Fruit fly (Drosophila melanogaster) whole organism, embryonic: ENCODE data around the gene TpnC25D.

Experiments
- ATbp ChIP-seq: fragments of 200-800 bp; sonication (Bioruptor generic); optimal IDR thresholded peaks from 2 replicates; lab custom pipeline; 2017; ENCODE audit warnings: missing biosample characterization, mild to moderate bottlenecking, missing genetic modification characterization, missing genetic modification reagents
- Adf1 ChIP-seq: fragments of 200-800 bp; sonication (Bioruptor generic); IDR thresholded peaks from 2 replicates; pipeline ENCODE4 v1.3.6; 2022; ENCODE audit warnings: missing biosample characterization, missing genetic modification characterization
- Antp ChIP-seq: fragments of 200-800 bp; sonication (Bioruptor generic); optimal IDR thresholded peaks from 3 replicates; lab custom pipeline; 2016; ENCODE audit warnings: missing biosample characterization, missing genetic modification characterization
- Asciz ChIP-seq: fragments of 200-800 bp; sonication (Bioruptor generic); optimal IDR thresholded peaks from 2 replicates; lab custom pipeline; 2017; ENCODE audit warnings: missing biosample characterization, mild to moderate bottlenecking, missing genetic modification characterization, missing genetic modification reagents
- Awh ChIP-seq: fragments of 200-800 bp; sonication (Bioruptor generic); IDR thresholded peaks from 2 replicates; pipeline ENCODE4, ENCODE4 v1.3.6; 2022; ENCODE audit warnings: missing biosample characterization, missing genetic modification characterization
- CG12769 ChIP-seq: fragments of 200-800 bp; sonication (Bioruptor generic); optimal IDR thresholded peaks from 2 replicates; lab custom pipeline; 2019; ENCODE audit warnings: missing biosample characterization, mild to moderate bottlenecking, missing genetic modification characterization, moderate library complexity
- CG13894 ChIP-seq: fragments of 200-800 bp; sonication (Bioruptor generic); optimal IDR thresholded peaks from 3 replicates; lab custom pipeline; 2018; ENCODE audit warnings: missing biosample characterization, mild to moderate bottlenecking, missing genetic modification characterization, moderate library complexity
- CG14014 ChIP-seq: fragments of 200-800 bp; sonication (Bioruptor generic); IDR thresholded peaks from 2 replicates; pipeline ENCODE4 v1.3.6; 2022; ENCODE audit warnings: missing biosample characterization, missing genetic modification characterization
- CG15601 ChIP-seq: fragments of 200-800 bp; sonication (Bioruptor generic); optimal IDR thresholded peaks from 3 replicates; lab custom pipeline; 2019; ENCODE audit warnings: missing biosample characterization, mild to moderate bottlenecking, missing genetic modification characterization, moderate library complexity
- CG16813 ChIP-seq: fragments of 200-800 bp; sonication (Bioruptor generic); IDR thresholded peaks from 3 replicates; pipeline ENCODE4 v1.3.6; 2022; ENCODE audit warnings: missing biosample characterization, missing genetic modification characterization; ENCODE audit not compliant: partially characterized antibody
- CG18011 ChIP-seq: fragments of 200-800 bp; sonication (Bioruptor generic); optimal IDR thresholded peaks from 2 replicates; lab custom pipeline; 2017; ENCODE audit warnings: missing biosample characterization, missing genetic modification characterization, mild to moderate bottlenecking, moderate library complexity, missing genotype
- CG2129 ChIP-seq: fragments of 200-800 bp; sonication (Bioruptor generic); IDR thresholded peaks from 2 replicates; pipeline ENCODE4 v1.3.6; 2022; ENCODE audit warnings: missing biosample characterization, missing genetic modification characterization; ENCODE audit not compliant: partially characterized antibody
- CG3847 ChIP-seq: fragments of 200-800 bp; sonication (Bioruptor generic); IDR thresholded peaks from 2 replicates; pipeline ENCODE4 v1.3.6; 2022; ENCODE audit warnings: missing biosample characterization, missing genetic modification characterization
- CG8359 ChIP-seq: fragments of 200-800 bp; sonication (Bioruptor generic); optimal IDR thresholded peaks from 2 replicates; lab custom pipeline; 2017; ENCODE audit warnings: missing biosample characterization, mild to moderate bottlenecking, missing genetic modification characterization, borderline replicate concordance
- CG8765 ChIP-seq: fragments of 200-800 bp; sonication (Bioruptor generic); IDR thresholded peaks from 2 replicates; pipeline ENCODE4 v1.3.6; 2022; ENCODE audit warnings: missing biosample characterization, missing genetic modification characterization
- CG9727 ChIP-seq: fragments of 200-800 bp; sonication (Bioruptor generic); optimal IDR thresholded peaks from 3 replicates; lab custom pipeline; 2017; ENCODE audit warnings: missing biosample characterization, mild to moderate bottlenecking, missing genetic modification characterization
- CG9876 ChIP-seq: fragments of 200-800 bp; sonication (Bioruptor generic); optimal IDR thresholded peaks from 2 replicates; lab custom pipeline; 2016; ENCODE audit warnings: missing biosample characterization, missing genetic modification characterization
- Dbx ChIP-seq: fragments of 200-800 bp; sonication (Bioruptor generic); IDR thresholded peaks from 3 replicates; pipeline ENCODE4 v1.3.6; 2022; ENCODE audit warnings: missing biosample characterization, missing genetic modification characterization
- E2f2 ChIP-seq: fragments of 200-800 bp; sonication (Bioruptor generic); IDR thresholded peaks from 2 replicates; pipeline ENCODE4 v1.3.6; 2022; ENCODE audit warnings: missing biosample characterization, missing genetic modification characterization
- Eip74EF ChIP-seq, 2 experiments: fragments of 200-800 bp in 1 of 2; fragments of >200 bp in 1 of 2; sonication (Bioruptor generic) in 1 of 2; optimal IDR thresholded peaks; 2 replicates each; lab custom pipeline; 2017 to 2019; ENCODE audit warnings: missing biosample characterization in 2 of 2, missing genetic modification characterization in 2 of 2, mild to moderate bottlenecking in 1 of 2, moderate library complexity in 1 of 2
- Fer2 ChIP-seq: fragments of 200-800 bp; sonication (Bioruptor generic); optimal IDR thresholded peaks from 2 replicates; lab custom pipeline; 2018; ENCODE audit warnings: missing biosample characterization, mild to moderate bottlenecking, missing genetic modification characterization, moderate library complexity
- Fer3 ChIP-seq: fragments of 200-800 bp; sonication (Bioruptor generic); optimal IDR thresholded peaks from 2 replicates; lab custom pipeline; 2018; ENCODE audit warnings: missing biosample characterization, mild to moderate bottlenecking, missing genetic modification characterization, moderate library complexity
- HLH54F ChIP-seq: fragments of 200-800 bp; sonication (Bioruptor generic); optimal IDR thresholded peaks from 3 replicates; lab custom pipeline; 2016; ENCODE audit warnings: missing biosample characterization, missing genetic modification characterization
- Hand ChIP-seq: fragments of 200-800 bp; sonication (Bioruptor generic); optimal IDR thresholded peaks from 2 replicates; lab custom pipeline; 2017; ENCODE audit warnings: mild to moderate bottlenecking, missing biosample characterization, missing genetic modification reagents, missing genetic modification characterization
- Hr39 ChIP-seq: fragments of >200 bp; optimal IDR thresholded peaks from 2 replicates; lab custom pipeline; 2017
- Med ChIP-seq: fragments of 200-800 bp; sonication (Bioruptor generic); peaks from one replicate; lab custom pipeline; 2016; ENCODE audit warnings: missing biosample characterization, missing genetic modification characterization, mild to moderate bottlenecking, inconsistent platforms, moderate library complexity
- Meics ChIP-seq: fragments of 200-800 bp; sonication (Bioruptor generic); optimal IDR thresholded peaks from 2 replicates; lab custom pipeline; 2017; ENCODE audit warnings: missing biosample characterization, mild to moderate bottlenecking, missing genetic modification characterization
- Rfx ChIP-seq: fragments of 200-800 bp; sonication (Bioruptor generic); IDR thresholded peaks from 2 replicates; pipeline ENCODE4 v1.3.6; 2022; ENCODE audit warnings: missing biosample characterization, missing genetic modification characterization
- Stat92E ChIP-seq, 3 experiments: fragments of >200 bp in 2 of 3; fragments of 200-800 bp in 1 of 3; sonication (Bioruptor generic) in 1 of 3; optimal IDR thresholded peaks; 2 replicates each; lab custom pipeline; 2017 to 2019; ENCODE audit warnings: missing biosample characterization in 3 of 3, missing genetic modification characterization in 3 of 3, mild to moderate bottlenecking in 1 of 3, moderate library complexity in 1 of 3
- Vsx1 ChIP-seq: fragments of 200-800 bp; sonication (Bioruptor generic); optimal IDR thresholded peaks from 2 replicates; lab custom pipeline; 2017; ENCODE audit warnings: missing biosample characterization, mild to moderate bottlenecking, missing genetic modification characterization, missing genetic modification reagents
- abd-A ChIP-seq: fragments of 200-800 bp; sonication (Bioruptor generic); optimal IDR thresholded peaks from 3 replicates; lab custom pipeline; 2019; ENCODE audit warnings: missing biosample characterization, mild to moderate bottlenecking, missing genetic modification characterization, moderate library complexity
- caup ChIP-seq: fragments of 200-800 bp; sonication (Bioruptor generic); optimal IDR thresholded peaks from 3 replicates; lab custom pipeline; 2017; ENCODE audit warnings: missing biosample characterization, mild to moderate bottlenecking, missing genetic modification characterization, moderate library complexity; ENCODE audit not compliant: severe bottlenecking
- da ChIP-seq: fragments of 200-800 bp; sonication (Bioruptor generic); optimal IDR thresholded peaks from 2 replicates; lab custom pipeline; 2016; ENCODE audit warnings: missing biosample characterization, missing genetic modification characterization
- dati ChIP-seq: fragments of 200-800 bp; sonication (Bioruptor generic); IDR thresholded peaks from 2 replicates; pipeline ENCODE4 v1.3.6; 2022; ENCODE audit warnings: missing biosample characterization, missing genetic modification characterization
- ftz-f1 ChIP-seq: fragments of 200-800 bp; sonication (Bioruptor generic); optimal IDR thresholded peaks from 2 replicates; lab custom pipeline; 2016; ENCODE audit warnings: missing biosample characterization, missing genetic modification characterization
- gce ChIP-seq: fragments of 200-800 bp; sonication (Bioruptor generic); IDR thresholded peaks from 3 replicates; pipeline ENCODE4 v1.3.6; 2022; ENCODE audit warnings: missing biosample characterization, missing genetic modification characterization
- gsb ChIP-seq: fragments of 200-800 bp; sonication (Bioruptor generic); IDR thresholded peaks from 2 replicates; pipeline ENCODE4 v1.3.6; 2022; ENCODE audit warnings: missing biosample characterization, missing genetic modification characterization
- insv ChIP-seq, 2 experiments: fragments of 200-800 bp; sonication (Bioruptor generic); optimal IDR thresholded peaks; 3 replicates each; lab custom pipeline; 2016 to 2018; ENCODE audit warnings: missing biosample characterization in 2 of 2, missing genetic modification characterization in 2 of 2
- repo ChIP-seq: fragments of 200-800 bp; sonication (Bioruptor generic); optimal IDR thresholded peaks from 2 replicates; lab custom pipeline; 2016; ENCODE audit warnings: missing biosample characterization, missing genetic modification characterization
- sd ChIP-seq: fragments of 200-800 bp; sonication (Bioruptor generic); optimal IDR thresholded peaks from 3 replicates; lab custom pipeline; 2018; ENCODE audit warnings: missing biosample characterization, mild to moderate bottlenecking, missing genetic modification characterization, moderate library complexity
- sr ChIP-seq: fragments of 200-800 bp; sonication (Bioruptor generic); IDR thresholded peaks from 3 replicates; pipeline ENCODE4 v1.3.6; 2022; ENCODE audit warnings: missing biosample characterization, missing genetic modification characterization
- ssp ChIP-seq: fragments of 200-800 bp; sonication (Bioruptor generic); IDR thresholded peaks from 2 replicates; pipeline ENCODE4 v1.3.6; 2022; ENCODE audit warnings: missing biosample characterization, missing genetic modification characterization
- tna ChIP-seq: fragments of 200-800 bp; sonication (Bioruptor generic); IDR thresholded peaks from 2 replicates; pipeline ENCODE4 v1.3.6; 2022; ENCODE audit warnings: missing biosample characterization, missing genetic modification characterization; ENCODE audit not compliant: partially characterized antibody
- unpg ChIP-seq: fragments of 200-800 bp; sonication (Bioruptor generic); optimal IDR thresholded peaks from 3 replicates; lab custom pipeline; 2018; ENCODE audit warnings: missing biosample characterization, mild to moderate bottlenecking, missing genetic modification characterization, moderate library complexity
- vvl ChIP-seq: fragments of 200-800 bp; sonication (Bioruptor generic); IDR thresholded peaks from 2 replicates; pipeline ENCODE4 v1.3.6; 2022; ENCODE audit warnings: missing biosample characterization, missing genetic modification characterization

The TpnC25D gene

dm6 chr2L:5225547-5226213, 9.2 kb downstream of the TpnC25D start (continued):
- TF ChIP-seq tna (GFP tag; lab: Robert Waterston, UW) (no peak), ssp (GFP tag; lab: Robert Waterston, UW) (peak; percentile 32; the same call in 1 of the 2 replicates), Meics (peak; percentile 36), repo (no peak), HLH54F (GFP tag; lab: Kevin White, UChicago) (peak; percentile 2), E2f2 (peak; percentile 19; the same call in 1 of the 2 replicates), CG3847 (GFP tag; lab: Robert Waterston, UW) (0 out of 2 replicates have a peak, but pooled peaks have one; percentile 10)

- TF ChIP-seq sd (peak; percentile 6), CG13894 (tag; lab: Kevin White, UChicago) (peak; percentile 91), ftz-f1 (GFP tag; lab: Kevin White, UChicago) (no peak), Hand (GFP tag; lab: Kevin White, UChicago) (no peak), gsb (GFP tag; lab: Robert Waterston, UW) (no peak), Vsx1 (GFP tag; lab: Kevin White, UChicago) (peak; percentile 30), CG12769 (tag; lab: Kevin White, UChicago) (peak; percentile 61), abd-A (peak; percentile 54), Rfx (GFP tag; lab: Robert Waterston, UW) (0 out of 2 replicates have a peak, but pooled peaks have one; percentile 3), CG16813 (GFP tag; lab: Robert Waterston, UW) (no peak), insv (GFP tag; optimal IDR thresholded peaks at IDR 0.05; lab: Kevin White, UChicago) (no peak), Stat92E (GFP tag; optimal IDR thresholded peaks at IDR 0.05; lab: Kevin White, UChicago) (no peak), dati (no peak), sr (GFP tag; lab: Robert Waterston, UW) (peak; percentile 91), Med (GFP tag; lab: Kevin White, UChicago) (peak; percentile 40), Eip74EF (GFP tag; optimal IDR thresholded peaks at IDR 0.05; lab: Kevin White, UChicago) (peak in 1 of 2 experiments; percentile 45), CG2129 (GFP tag; lab: Robert Waterston, UW) (no peak), gce (no peak), Fer3 (no peak), CG8359 (GFP tag; lab: Kevin White, UChicago) (peak; percentile 94), Adf1 (GFP tag; lab: Robert Waterston, UW) (no peak), vvl (GFP tag; lab: Robert Waterston, UW) (peak; percentile 68), CG18011 (GFP tag; lab: Kevin White, UChicago) (no peak), CG9876 (GFP tag; lab: Kevin White, UChicago) (no peak), Awh (GFP tag; lab: Robert Waterston, UW) (0 out of 2 replicates have a peak, but pooled peaks have one; percentile 9)
Observed at dm6 chr2L:5226891-5227554, 10.5 kb downstream of the TpnC25D start.

dm6 chr2L:5228581-5229077, 12.1 kb downstream of the TpnC25D start:
- TF ChIP-seq Awh (GFP tag; lab: Robert Waterston, UW) (0 out of 2 replicates have a peak, but pooled peaks have one; percentile 30), ATbp (GFP tag; lab: Kevin White, UChicago) (peak; percentile 3), CG15601 (tag; lab: Kevin White, UChicago) (peak; percentile 0), Hr39 (lab: Kevin White, UChicago) (no peak), Antp (GFP tag; lab: Kevin White, UChicago) (no peak), Asciz (GFP tag; lab: Kevin White, UChicago) (peak; percentile 19), CG8765 (GFP tag; lab: Robert Waterston, UW) (no peak), Fer2 (no peak), da (GFP tag; lab: Kevin White, UChicago) (no peak), CG12769 (tag; lab: Kevin White, UChicago) (peak; percentile 8), CG14014 (GFP tag; lab: Robert Waterston, UW) (peak; percentile 55; the same call in 1 of the 2 replicates), CG9727 (GFP tag; lab: Kevin White, UChicago) (no peak), Dbx (GFP tag; lab: Robert Waterston, UW) (no peak), unpg (GFP tag; lab: Kevin White, UChicago) (peak; percentile 3), caup (peak; percentile 11)
